Fruit fly (Drosophila melanogaster): ENCODE data around the gene Ptp99A.

The Ptp99A gene

dm6 chr3R:29461069-29461468 is 83.6 kb downstream of the Ptp99A start (continued):
- TF ChIP-seq CG6808 (GFP tag; optimal IDR thresholded peaks at IDR 0.05) (no peak), Ets96B (tag; optimal IDR thresholded peaks at IDR 0.05) (no peak), vri (GFP tag; optimal IDR thresholded peaks at IDR 0.05) (no peak)

- TF ChIP-seq CG15336 (GFP tag; IDR thresholded peaks at IDR 0.05) (0 out of 2 replicates have a peak, but pooled peaks have one; percentile 23), CG11294 (GFP tag; IDR thresholded peaks at IDR 0.05) (no peak), esn (GFP tag; optimal IDR thresholded peaks at IDR 0.05) (no peak), svp (GFP tag) (peak; percentile 44), CG8319 (GFP tag; optimal IDR thresholded peaks at IDR 0.05) (no peak), spab (GFP tag; optimal IDR thresholded peaks at IDR 0.05) (no peak), CG10669 (GFP tag; optimal IDR thresholded peaks at IDR 0.05) (no peak), achi (GFP tag; optimal IDR thresholded peaks at IDR 0.05) (peak; percentile 41), Eip75B (GFP tag; optimal IDR thresholded peaks at IDR 0.05) (no peak), Gug (GFP tag; IDR thresholded peaks at IDR 0.05) (no peak), cyc (GFP tag; optimal IDR thresholded peaks at IDR 0.05) (peak; percentile 7), CG7368 (GFP tag; optimal IDR thresholded peaks at IDR 0.05) (peak; percentile 23), CG6854 (GFP tag; optimal IDR thresholded peaks at IDR 0.05) (no peak), Sox14 (GFP tag; optimal IDR thresholded peaks at IDR 0.05) (peak; percentile 21), CG6276 (GFP tag; optimal IDR thresholded peaks at IDR 0.05) (no peak), Blimp-1 (GFP tag; optimal IDR thresholded peaks at IDR 0.05) (no peak), net (GFP tag; optimal IDR thresholded peaks at IDR 0.05) (peak; percentile 10), CG31627 (GFP tag; optimal IDR thresholded peaks at IDR 0.05) (peak; percentile 35), CG8119 (GFP tag; IDR thresholded peaks at IDR 0.05) (no peak), Smox (GFP tag; optimal IDR thresholded peaks at IDR 0.05) (peak; percentile 3), CG10631 (GFP tag; optimal IDR thresholded peaks at IDR 0.05) (peak; percentile 23), CG11762 (GFP tag; optimal IDR thresholded peaks at IDR 0.05; ENCODE audit: insufficient read depth) (no peak), CG32006 (GFP tag; optimal IDR thresholded peaks at IDR 0.05) (no peak), salr (GFP tag; optimal IDR thresholded peaks at IDR 0.05) (peak in 1 of 2 experiments; percentile 11), topi (GFP tag; optimal IDR thresholded peaks at IDR 0.05) (no peak), Eip78C (GFP tag) (peak; percentile 52), CG34406 (GFP tag; optimal IDR thresholded peaks at IDR 0.05) (peak; percentile 1), fkh (GFP tag; optimal IDR thresholded peaks at IDR 0.05) (no peak), Hr38 (GFP tag; optimal IDR thresholded peaks at IDR 0.05) (no peak), Met (GFP tag; optimal IDR thresholded peaks at IDR 0.05) (peak; percentile 4), Ets96B (tag; optimal IDR thresholded peaks at IDR 0.05) (no peak), acj6 (GFP tag; optimal IDR thresholded peaks at IDR 0.05) (peak; percentile 10), CG3032 (tag; optimal IDR thresholded peaks at IDR 0.05) (no peak), CG1621 (tag; optimal IDR thresholded peaks at IDR 0.05) (no peak), lz (GFP tag; optimal IDR thresholded peaks at IDR 0.05) (peak; percentile 7), Sox102F (GFP tag; optimal IDR thresholded peaks at IDR 0.05) (no peak), CG6792 (GFP tag; optimal IDR thresholded peaks at IDR 0.05) (peak; percentile 33), CG16779 (tag; optimal IDR thresholded peaks at IDR 0.05) (no peak), Hr4 (GFP tag; optimal IDR thresholded peaks at IDR 0.05) (no peak), Eip93F (GFP tag; optimal IDR thresholded peaks at IDR 0.05) (no peak), CG4318 (GFP tag; optimal IDR thresholded peaks at IDR 0.05) (no peak), CG11902 (GFP tag; optimal IDR thresholded peaks at IDR 0.05) (no peak), pdm3 (GFP tag; optimal IDR thresholded peaks at IDR 0.05) (no peak), eg (GFP tag; IDR thresholded peaks at IDR 0.05) (0 out of 3 replicates have a peak, but pooled peaks have one; percentile 32), CG9139 (GFP tag; optimal IDR thresholded peaks at IDR 0.05) (no peak), vri (GFP tag; optimal IDR thresholded peaks at IDR 0.05) (no peak), OdsH (GFP tag; optimal IDR thresholded peaks at IDR 0.05) (peak; percentile 17), Sox15 (GFP tag; optimal IDR thresholded peaks at IDR 0.05) (no peak), Hr39 (GFP tag; optimal IDR thresholded peaks at IDR 0.05) (peak; percentile 9), fd59A (GFP tag; optimal IDR thresholded peaks at IDR 0.05) (no peak)
These were observed 84.4 kb downstream of the Ptp99A start for dm6 chr3R:29461846-29462245.
